Worm (Caenorhabditis elegans): ENCODE results near the gene C05C12.4.

ce11 chrIV:11248031-11248631 is at the start of gene C05C12.4:
- TF ChIP-seq fkh-10 (GFP tag; optimal IDR thresholded peaks at IDR 0.05) (no peak), pqm-1 (tag; optimal IDR thresholded peaks at IDR 0.05) (no peak), ceh-82 (tag; optimal IDR thresholded peaks at IDR 0.05) (no peak), fos-1 (tag; optimal IDR thresholded peaks at IDR 0.05) (no peak), jun-1 (tag; optimal IDR thresholded peaks at IDR 0.05) (no peak), pag-3 (tag; optimal IDR thresholded peaks at IDR 0.05; ENCODE audit: borderline replicate concordance, insufficient read depth) (no peak), mep-1 (tag; optimal IDR thresholded peaks at IDR 0.05) (no peak), mef-2 (tag; optimal IDR thresholded peaks at IDR 0.05) (no peak), ceh-63 (GFP tag; optimal IDR thresholded peaks at IDR 0.05) (no peak), hlh-4 (tag; optimal IDR thresholded peaks at IDR 0.05) (no peak), lsy-2 (tag; optimal IDR thresholded peaks at IDR 0.05) (no peak), nhr-76 (tag; optimal IDR thresholded peaks at IDR 0.05) (no peak), unc-130 (tag; optimal IDR thresholded peaks at IDR 0.05) (no peak), egl-27 (tag; optimal IDR thresholded peaks at IDR 0.05) (no peak)

Measured in whole organism, L1 larva.